Worm (Caenorhabditis elegans): ENCODE data around the gene R03H10.1.

Gene R03H10.1

DNA sequence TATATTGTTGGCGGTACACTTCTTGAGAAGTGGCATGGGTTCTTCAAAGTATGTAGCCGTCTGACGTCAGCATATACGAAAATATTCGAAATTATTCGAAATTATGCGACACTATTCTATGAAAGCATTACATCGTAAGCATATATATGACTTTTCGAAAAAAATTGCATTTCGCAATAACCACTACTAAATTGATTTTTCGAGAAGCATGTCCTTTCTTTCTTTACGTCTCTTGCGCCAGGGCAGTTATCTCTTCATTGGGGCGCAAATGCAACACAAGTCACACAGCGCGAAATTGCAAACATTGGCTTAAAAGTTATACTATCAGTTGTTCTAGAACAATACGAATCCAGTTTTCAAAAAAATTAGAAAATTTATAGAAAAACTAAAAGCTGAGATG is 6.2 kb upstream of the R03H10.1 start (continued):
- TF ChIP-seq isw-1 (GFP tag; IDR thresholded peaks at IDR 0.05) (no peak), lin-35 (GFP tag; optimal IDR thresholded peaks at IDR 0.05) (peak in 1 of 2 experiments; percentile 13), F16B12.6 (tag; optimal IDR thresholded peaks at IDR 0.05) (no peak), ceh-88 (GFP tag; IDR thresholded peaks at IDR 0.05) (no peak), hlh-4 (tag; optimal IDR thresholded peaks at IDR 0.05) (no peak), zip-4 (GFP tag; optimal IDR thresholded peaks at IDR 0.05) (peak; percentile 50), snu-23 (GFP tag; optimal IDR thresholded peaks at IDR 0.05) (no peak)

- TF ChIP-seq fkh-10 (GFP tag; optimal IDR thresholded peaks at IDR 0.05): no peak
- no peak for TF ChIP-seq C34B4.2 (tag; optimal IDR thresholded peaks at IDR 0.05)
- peak; percentile 7 for TF ChIP-seq nhr-85 (tag)
- TF ChIP-seq elt-2 (tag; optimal IDR thresholded peaks at IDR 0.05): peak; percentile 13
Observed at ce11 chrII:4178838-4179237, 1.2 kb upstream of the R03H10.1 start, which contains the start of gene R03H10.7. TSS of gene R03H10.7 (minus strand) at chrII:4178938.

- no peak for TF ChIP-seq nhr-19 (GFP tag; conservative IDR thresholded peaks at IDR 0.05)
- no peak for TF ChIP-seq F16B12.6 (tag; optimal IDR thresholded peaks at IDR 0.05)
- no peak for TF ChIP-seq Y116A8C.19 (tag; optimal IDR thresholded peaks at IDR 0.05; ENCODE audit: borderline replicate concordance)
Observed at ce11 chrII:4182364-4182763, 2.3 kb downstream of the R03H10.1 start, which contains the start of gene R03H10.11. TSS of gene R03H10.11 (plus strand) at chrII:4182664.

DNA sequence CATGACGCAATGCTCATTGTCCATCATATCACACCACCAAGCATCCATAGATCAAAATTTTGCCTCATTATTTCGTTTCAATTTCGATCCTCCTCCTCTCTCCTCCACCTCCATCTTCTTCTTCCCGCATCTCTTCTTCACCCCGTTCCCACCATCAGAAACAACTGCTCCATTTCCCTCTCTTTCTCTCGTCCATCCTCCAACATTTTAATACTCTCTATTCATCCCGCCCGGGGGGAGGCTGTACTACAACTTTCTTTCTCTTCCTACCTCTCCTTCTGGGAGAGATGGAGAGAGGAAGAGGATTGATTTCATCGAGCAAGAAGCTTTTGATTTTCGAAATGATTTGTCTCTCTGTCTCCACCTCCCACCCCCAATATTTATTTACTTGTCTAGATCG is 3.9 kb downstream of the R03H10.1 start:
- no peak for TF ChIP-seq sptf-1 (tag; optimal IDR thresholded peaks at IDR 0.05)
- no peak for TF ChIP-seq unc-86 (tag; optimal IDR thresholded peaks at IDR 0.05)
- no peak for TF ChIP-seq pag-3 (tag; optimal IDR thresholded peaks at IDR 0.05; ENCODE audit: borderline replicate concordance, insufficient read depth)
- peak; percentile 83 for TF ChIP-seq lin-14 (GFP tag; optimal IDR thresholded peaks at IDR 0.05)
- no peak for TF ChIP-seq nhr-28 (tag; optimal IDR thresholded peaks at IDR 0.05)
- TF ChIP-seq unc-98 (GFP tag; IDR thresholded peaks at IDR 0.05): no peak
- TF ChIP-seq ces-1 (GFP tag; optimal IDR thresholded peaks at IDR 0.05): no peak
- no peak for TF ChIP-seq C16A3.4 (tag; optimal IDR thresholded peaks at IDR 0.05)
- TF ChIP-seq alr-1 (tag; optimal IDR thresholded peaks at IDR 0.05; ENCODE audit: borderline replicate concordance): no peak
- no peak for TF ChIP-seq lin-13 (GFP tag; optimal IDR thresholded peaks at IDR 0.05)
- no peak for TF ChIP-seq nhr-11 (tag; optimal IDR thresholded peaks at IDR 0.05)
- no peak for TF ChIP-seq lin-39 (tag; optimal IDR thresholded peaks at IDR 0.05)
- TF ChIP-seq snu-23 (GFP tag; optimal IDR thresholded peaks at IDR 0.05): peak; percentile 32
- peak; percentile 54 for TF ChIP-seq nhr-19 (GFP tag; conservative IDR thresholded peaks at IDR 0.05)
- no peak for TF ChIP-seq sox-4 (tag; optimal IDR thresholded peaks at IDR 0.05)
- TF ChIP-seq ceh-90 (tag; optimal IDR thresholded peaks at IDR 0.05): no peak
- no peak for TF ChIP-seq ceh-82 (tag; optimal IDR thresholded peaks at IDR 0.05)
- no peak for TF ChIP-seq elt-2 (tag; optimal IDR thresholded peaks at IDR 0.05)
- TF ChIP-seq efl-3 (GFP tag; optimal IDR thresholded peaks at IDR 0.05): no peak
- no peak for TF ChIP-seq skn-1 (tag; optimal IDR thresholded peaks at IDR 0.05)
- TF ChIP-seq elt-3 (tag; optimal IDR thresholded peaks at IDR 0.05): no peak
- TF ChIP-seq zag-1 (tag; optimal IDR thresholded peaks at IDR 0.05): no peak
- no peak for TF ChIP-seq tlp-1 (tag; optimal IDR thresholded peaks at IDR 0.05)
- no peak for TF ChIP-seq nhr-85 (tag)
- TF ChIP-seq irx-1 (tag; optimal IDR thresholded peaks at IDR 0.05): no peak
- no peak for TF ChIP-seq tbx-2 (tag; optimal IDR thresholded peaks at IDR 0.05)
- TF ChIP-seq hlh-4 (tag; optimal IDR thresholded peaks at IDR 0.05): no peak
- peak; percentile 73 for TF ChIP-seq nhr-71 (tag; optimal IDR thresholded peaks at IDR 0.05)
- TF ChIP-seq nhr-84 (tag; optimal IDR thresholded peaks at IDR 0.05): no peak
- TF ChIP-seq Y116A8C.19 (tag; optimal IDR thresholded peaks at IDR 0.05; ENCODE audit: borderline replicate concordance): no peak
- no peak for TF ChIP-seq ceh-8 (GFP tag; optimal IDR thresholded peaks at IDR 0.05)
- TF ChIP-seq zip-4 (GFP tag; optimal IDR thresholded peaks at IDR 0.05): no peak
- no peak for TF ChIP-seq ztf-11 (tag; optimal IDR thresholded peaks at IDR 0.05)
- no peak for TF ChIP-seq snpc-4 (tag; optimal IDR thresholded peaks at IDR 0.05)
- TF ChIP-seq mef-2 (tag; optimal IDR thresholded peaks at IDR 0.05): no peak
- no peak for TF ChIP-seq ztf-4 (tag; optimal IDR thresholded peaks at IDR 0.05)
- TF ChIP-seq C04F5.9 (tag; optimal IDR thresholded peaks at IDR 0.05): no peak
- TF ChIP-seq fkh-4 (tag; optimal IDR thresholded peaks at IDR 0.05; ENCODE audit: borderline replicate concordance): no peak
- no peak for TF ChIP-seq mep-1 (tag; optimal IDR thresholded peaks at IDR 0.05)
- no peak for TF ChIP-seq mab-9 (GFP tag; IDR thresholded peaks at IDR 0.05)
